Fruit fly (Drosophila melanogaster): ENCODE results near the gene CG2116.

Gene CG2116

DNA sequence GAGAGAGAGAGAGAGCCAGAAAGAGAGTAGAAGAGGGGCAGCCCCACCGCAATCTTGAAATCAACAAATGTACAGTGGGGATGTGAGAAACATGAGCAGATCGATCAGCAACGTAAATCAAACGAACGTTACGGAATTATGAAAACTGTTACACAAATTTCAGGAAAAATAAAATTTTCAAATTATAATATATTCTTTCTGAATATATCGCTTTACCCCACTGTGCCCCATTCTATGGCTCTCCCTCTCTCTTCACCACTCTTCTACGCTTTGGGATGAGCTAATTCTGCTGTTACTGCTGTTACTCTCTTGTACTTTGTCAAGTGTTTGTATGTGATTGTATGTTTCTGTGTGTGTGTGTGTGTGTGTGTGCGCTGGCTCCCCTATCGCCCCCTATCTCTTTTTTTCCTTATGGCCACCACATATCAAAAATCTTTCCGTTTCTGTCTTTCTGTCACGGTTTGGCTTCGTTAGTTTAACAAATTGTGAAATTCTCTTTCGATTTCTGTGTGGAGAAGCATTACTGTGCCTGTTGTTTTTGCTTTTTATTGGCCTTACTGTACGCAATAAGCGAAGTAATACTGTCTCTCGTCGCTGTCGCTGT, 38.5 kb upstream of the CG2116 start (continued):
- TF ChIP-seq eve (GFP tag; optimal IDR thresholded peaks at IDR 0.05) (peak in 1 of 2 experiments; percentile 97), z (GFP tag; IDR thresholded peaks at IDR 0.05) (peak; percentile 76), CG34422 (GFP tag; IDR thresholded peaks at IDR 0.05) (peak; percentile 99), ssp (GFP tag; IDR thresholded peaks at IDR 0.05) (peak; percentile 92), HmgZ (tag; optimal IDR thresholded peaks at IDR 0.05) (peak; percentile 96), ap (GFP tag; IDR thresholded peaks at IDR 0.05) (peak; percentile 98), C15 (GFP tag; IDR thresholded peaks at IDR 0.05) (peak; percentile 96), ken (GFP tag; IDR thresholded peaks at IDR 0.05) (peak; percentile 99), CHES-1-like (GFP tag; optimal IDR thresholded peaks at IDR 0.05) (peak; percentile 84), CG14710 (tag; optimal IDR thresholded peaks at IDR 0.05) (peak; percentile 87), CG43689 (GFP tag; IDR thresholded peaks at IDR 0.05) (peak; percentile 98), btn (GFP tag; optimal IDR thresholded peaks at IDR 0.05) (peak; percentile 84), Gsc (GFP tag; IDR thresholded peaks at IDR 0.05) (peak; percentile 91), CG17912 (GFP tag; optimal IDR thresholded peaks at IDR 0.05) (no peak), CG10979 (tag; optimal IDR thresholded peaks at IDR 0.05) (peak; percentile 95), vfl (GFP tag; optimal IDR thresholded peaks at IDR 0.05) (peak; percentile 92), sim (GFP tag; IDR thresholded peaks at IDR 0.05) (peak; percentile 97), az2 (GFP tag; optimal IDR thresholded peaks at IDR 0.05) (peak; percentile 95), HHEX (GFP tag; optimal IDR thresholded peaks at IDR 0.05) (peak; percentile 97), Hr3 (GFP tag; optimal IDR thresholded peaks at IDR 0.05) (peak; percentile 93), pum (GFP tag; optimal IDR thresholded peaks at IDR 0.05) (peak; percentile 80), CG18476 (GFP tag; optimal IDR thresholded peaks at IDR 0.05) (peak; percentile 94), tx (GFP tag; optimal IDR thresholded peaks at IDR 0.05) (peak; percentile 83), Nf-YB (GFP tag; optimal IDR thresholded peaks at IDR 0.05) (peak; percentile 83), nerfin-1 (tag; optimal IDR thresholded peaks at IDR 0.05) (peak; percentile 88), schlank (tag; optimal IDR thresholded peaks at IDR 0.05) (peak; percentile 93), CG18011 (GFP tag; optimal IDR thresholded peaks at IDR 0.05) (peak; percentile 87), yki (optimal IDR thresholded peaks at IDR 0.05) (peak; percentile 5), Sox100B (GFP tag; optimal IDR thresholded peaks at IDR 0.05) (peak; percentile 92), CG14860 (GFP tag; IDR thresholded peaks at IDR 0.05; ENCODE audit: partially characterized antibody) (no peak), CG7372 (GFP tag; IDR thresholded peaks at IDR 0.05) (peak; percentile 97), Rfx (GFP tag; IDR thresholded peaks at IDR 0.05) (peak; percentile 99), p53 (GFP tag; optimal IDR thresholded peaks at IDR 0.05) (no peak), sd (tag; optimal IDR thresholded peaks at IDR 0.05) (peak; percentile 86), corto (GFP tag; optimal IDR thresholded peaks at IDR 0.05) (peak; percentile 95), CG4404 (GFP tag; IDR thresholded peaks at IDR 0.05) (peak; percentile 87), NK7.1 (GFP tag; optimal IDR thresholded peaks at IDR 0.05) (peak; percentile 79), Vsx1 (GFP tag; optimal IDR thresholded peaks at IDR 0.05) (peak; percentile 97), zfh1 (GFP tag; IDR thresholded peaks at IDR 0.05) (peak; percentile 99), CG14050 (GFP tag; IDR thresholded peaks at IDR 0.05) (peak; percentile 98), CG10543 (GFP tag; optimal IDR thresholded peaks at IDR 0.05) (peak; percentile 88), fd102C (GFP tag; optimal IDR thresholded peaks at IDR 0.05) (peak; percentile 7), CG17612 (GFP tag; IDR thresholded peaks at IDR 0.05) (peak; percentile 96), CG30403 (GFP tag; optimal IDR thresholded peaks at IDR 0.05) (peak; percentile 96), zf30C (GFP tag; optimal IDR thresholded peaks at IDR 0.05) (no peak), CG7928 (GFP tag; optimal IDR thresholded peaks at IDR 0.05) (peak; percentile 80), NfI (GFP tag; optimal IDR thresholded peaks at IDR 0.05) (peak; percentile 96), grau (tag; optimal IDR thresholded peaks at IDR 0.05) (peak; percentile 97), NFAT (GFP tag; IDR thresholded peaks at IDR 0.05) (peak; percentile 98), toy (GFP tag; IDR thresholded peaks at IDR 0.05) (peak; percentile 96), CG6813 (GFP tag; optimal IDR thresholded peaks at IDR 0.05) (peak; percentile 97)
